Fruit fly (Drosophila melanogaster) whole organism, embryonic: ENCODE measurements around the gene CG42671.

Source experiments
- ATbp ChIP-seq: fragments of 200-800 bp; sonication (Bioruptor generic); optimal IDR thresholded peaks from 2 replicates; lab custom pipeline; 2017; ENCODE audit warnings: missing biosample characterization, mild to moderate bottlenecking, missing genetic modification characterization, missing genetic modification reagents
- CG11093 ChIP-seq: fragments of 200-800 bp; sonication (Bioruptor generic); IDR thresholded peaks from 3 replicates; pipeline ENCODE4 v1.3.6; 2022; ENCODE audit warnings: missing biosample characterization, missing genetic modification characterization
- CG12071 ChIP-seq: fragments of 200-800 bp; sonication (Bioruptor generic); optimal IDR thresholded peaks from 3 replicates; lab custom pipeline; 2018; ENCODE audit warnings: missing biosample characterization, mild to moderate bottlenecking, missing genetic modification characterization
- CG12155 ChIP-seq: fragments of 200-800 bp; sonication (Bioruptor generic); optimal IDR thresholded peaks from 3 replicates; lab custom pipeline; 2016; ENCODE audit warnings: missing biosample characterization, missing genetic modification characterization
- CG12219 ChIP-seq: fragments of 200-800 bp; sonication (Bioruptor generic); optimal IDR thresholded peaks from 3 replicates; lab custom pipeline; 2018; ENCODE audit warnings: missing biosample characterization, mild to moderate bottlenecking, missing genetic modification characterization
- CG12236 ChIP-seq: fragments of 200-800 bp; sonication (Bioruptor generic); optimal IDR thresholded peaks from 2 replicates; lab custom pipeline; 2016; ENCODE audit warnings: missing biosample characterization, missing genetic modification characterization
- CG12942 ChIP-seq: fragments of 200-800 bp; sonication (Bioruptor generic); optimal IDR thresholded peaks from 3 replicates; lab custom pipeline; 2016; ENCODE audit warnings: missing biosample characterization, missing genetic modification characterization
- CG14965 ChIP-seq: fragments of 200-800 bp; sonication (Bioruptor generic); optimal IDR thresholded peaks from 2 replicates; lab custom pipeline; 2016; ENCODE audit warnings: missing biosample characterization, missing genetic modification characterization, borderline replicate concordance
- CG16813 ChIP-seq: fragments of 200-800 bp; sonication (Bioruptor generic); IDR thresholded peaks from 3 replicates; pipeline ENCODE4 v1.3.6; 2022; ENCODE audit warnings: missing biosample characterization, missing genetic modification characterization; ENCODE audit not compliant: partially characterized antibody
- CG16863 ChIP-seq: fragments of 200-800 bp; sonication (Bioruptor generic); optimal IDR thresholded peaks from 3 replicates; lab custom pipeline; 2016; ENCODE audit warnings: missing biosample characterization, missing genetic modification characterization
- CG1792 ChIP-seq: fragments of 200-800 bp; sonication (Bioruptor generic); optimal IDR thresholded peaks from 2 replicates; lab custom pipeline; 2016; ENCODE audit warnings: missing biosample characterization, missing genetic modification characterization
- CG2199 ChIP-seq: fragments of 200-800 bp; sonication (Bioruptor generic); IDR thresholded peaks from 3 replicates; pipeline ENCODE4 v1.3.6; 2022; ENCODE audit warnings: missing biosample characterization, missing genetic modification characterization
- CG30020 ChIP-seq: fragments of 200-800 bp; optimal IDR thresholded peaks from 2 replicates; lab custom pipeline; 2019; ENCODE audit warnings: missing biosample characterization, mild to moderate bottlenecking, missing genetic modification characterization, moderate library complexity
- CG34376 ChIP-seq: fragments of 200-800 bp; sonication (Bioruptor generic); optimal IDR thresholded peaks from 2 replicates; lab custom pipeline; 2018; ENCODE audit warnings: missing biosample characterization, mild to moderate bottlenecking, missing genetic modification characterization
- CG6654 ChIP-seq: fragments of 200-800 bp; sonication (Bioruptor generic); optimal IDR thresholded peaks from 2 replicates; lab custom pipeline; 2017; ENCODE audit warnings: missing biosample characterization, mild to moderate bottlenecking, missing genetic modification characterization
- CG7357 ChIP-seq: fragments of 200-800 bp; sonication (Bioruptor generic); IDR thresholded peaks from 3 replicates; pipeline ENCODE4 v1.3.6; 2022; ENCODE audit warnings: missing biosample characterization, missing genetic modification characterization
- CG8388 ChIP-seq: fragments of 200-800 bp; sonication (Bioruptor generic); optimal IDR thresholded peaks from 2 replicates; lab custom pipeline; 2019; ENCODE audit warnings: missing biosample characterization, mild to moderate bottlenecking, missing genetic modification characterization, moderate library complexity
- CG8765 ChIP-seq: fragments of 200-800 bp; sonication (Bioruptor generic); IDR thresholded peaks from 2 replicates; pipeline ENCODE4 v1.3.6; 2022; ENCODE audit warnings: missing biosample characterization, missing genetic modification characterization
- CG9727 ChIP-seq: fragments of 200-800 bp; sonication (Bioruptor generic); optimal IDR thresholded peaks from 3 replicates; lab custom pipeline; 2017; ENCODE audit warnings: missing biosample characterization, mild to moderate bottlenecking, missing genetic modification characterization
- CG9932 ChIP-seq: fragments of 200-800 bp; sonication (Bioruptor generic); IDR thresholded peaks from 2 replicates; pipeline ENCODE4 v1.3.6; 2022; ENCODE audit warnings: missing biosample characterization, missing genetic modification characterization
- Camta ChIP-seq: fragments of 200-800 bp; sonication (Bioruptor generic); optimal IDR thresholded peaks from 2 replicates; lab custom pipeline; 2016; ENCODE audit warnings: missing biosample characterization, missing genetic modification characterization
- CrebB ChIP-seq: fragments of 200-800 bp; sonication (Bioruptor generic); optimal IDR thresholded peaks from 3 replicates; lab custom pipeline; 2018; ENCODE audit warnings: missing biosample characterization, mild to moderate bottlenecking, missing genetic modification characterization
- Dad ChIP-seq: fragments of 200-800 bp; sonication (Bioruptor generic); optimal IDR thresholded peaks from 3 replicates; lab custom pipeline; 2016; ENCODE audit warnings: missing biosample characterization, missing genetic modification characterization
- Doc3 ChIP-seq: fragments of 200-800 bp; sonication (Bioruptor generic); IDR thresholded peaks from 3 replicates; pipeline ENCODE4 v1.3.6; 2022; ENCODE audit warnings: missing biosample characterization, missing genetic modification characterization; ENCODE audit not compliant: partially characterized antibody
- ERR ChIP-seq: fragments of 200-800 bp; sonication (Bioruptor generic); optimal IDR thresholded peaks from 2 replicates; lab custom pipeline; 2016; ENCODE audit warnings: missing biosample characterization, missing genetic modification characterization
- Elba2 ChIP-seq: fragments of 200-800 bp; sonication (Bioruptor generic); optimal IDR thresholded peaks from 3 replicates; lab custom pipeline; 2016; ENCODE audit warnings: missing biosample characterization, missing genetic modification characterization
- Fer1 ChIP-seq: fragments of 200-800 bp; sonication (Bioruptor generic); optimal IDR thresholded peaks from 2 replicates; lab custom pipeline; 2017; ENCODE audit warnings: missing biosample characterization, mild to moderate bottlenecking, missing genetic modification characterization
- GATAe ChIP-seq: fragments of 200-800 bp; sonication (Bioruptor generic); conservative IDR thresholded peaks from 2 replicates; pipeline ENCODE4 v1.3.6; 2022; ENCODE audit warnings: missing biosample characterization, missing genetic modification characterization
- NC2α ChIP-seq: fragments of 200-800 bp; sonication (Bioruptor generic); optimal IDR thresholded peaks from 2 replicates; lab custom pipeline; 2016; ENCODE audit warnings: missing biosample characterization, missing genetic modification characterization
- Rfx ChIP-seq: fragments of 200-800 bp; sonication (Bioruptor generic); IDR thresholded peaks from 2 replicates; pipeline ENCODE4 v1.3.6; 2022; ENCODE audit warnings: missing biosample characterization, missing genetic modification characterization
- Rx ChIP-seq: fragments of 200-800 bp; sonication (Bioruptor generic); IDR thresholded peaks from 2 replicates; pipeline ENCODE4 v1.3.6; 2022; ENCODE audit warnings: missing biosample characterization, missing genetic modification characterization
- Xbp1 ChIP-seq: fragments of 200-800 bp; sonication (Bioruptor generic); optimal IDR thresholded peaks from 3 replicates; lab custom pipeline; 2016; ENCODE audit warnings: missing biosample characterization, mild to moderate bottlenecking, missing genetic modification characterization
- ara ChIP-seq: fragments of 200-800 bp; sonication (Bioruptor generic); IDR thresholded peaks from 2 replicates; pipeline ENCODE4 v1.3.6; 2022; ENCODE audit warnings: missing biosample characterization, missing genetic modification characterization
- chinmo ChIP-seq: fragments of 200-800 bp; sonication (Bioruptor generic); IDR thresholded peaks from 4 replicates; pipeline ENCODE4 v1.3.6; 2022; ENCODE audit warnings: missing biosample characterization, missing genetic modification characterization; ENCODE audit not compliant: partially characterized antibody
- crc ChIP-seq: fragments of 200-800 bp; sonication (Bioruptor generic); optimal IDR thresholded peaks from 2 replicates; lab custom pipeline; 2016; ENCODE audit warnings: missing biosample characterization, missing genetic modification characterization
- crol ChIP-seq: fragments of 200-800 bp; sonication (Bioruptor generic); IDR thresholded peaks from 2 replicates; pipeline ENCODE4 v1.3.6; 2022; ENCODE audit warnings: missing biosample characterization, missing genetic modification characterization
- gce ChIP-seq: fragments of 200-800 bp; sonication (Bioruptor generic); IDR thresholded peaks from 3 replicates; pipeline ENCODE4 v1.3.6; 2022; ENCODE audit warnings: missing biosample characterization, missing genetic modification characterization
- grn ChIP-seq: fragments of 200-800 bp; sonication (Bioruptor generic); optimal IDR thresholded peaks from 3 replicates; lab custom pipeline; 2017; ENCODE audit warnings: missing biosample characterization, missing genetic modification characterization
- inv ChIP-seq: fragments of 200-800 bp; sonication (Bioruptor generic); IDR thresholded peaks from 2 replicates; pipeline ENCODE4 v1.3.6; 2022; ENCODE audit warnings: missing biosample characterization, missing genetic modification characterization; ENCODE audit not compliant: partially characterized antibody
- nerfin-1 ChIP-seq: fragments of 200-800 bp; sonication (Bioruptor generic); optimal IDR thresholded peaks from 3 replicates; lab custom pipeline; 2019; ENCODE audit warnings: missing biosample characterization, mild to moderate bottlenecking, missing genetic modification characterization, moderate library complexity
- nmo ChIP-seq: fragments of 200-800 bp; sonication (Bioruptor generic); optimal IDR thresholded peaks from 2 replicates; lab custom pipeline; 2018; ENCODE audit warnings: missing biosample characterization, mild to moderate bottlenecking, missing genetic modification characterization, moderate library complexity
- pan ChIP-seq, 4 experiments: fragments of >200 bp in 3 of 4; fragments of 200-800 bp in 1 of 4; sonication (Bioruptor generic) in 1 of 4; optimal IDR thresholded peaks in 3 of 4; IDR thresholded peaks in 1 of 4; 2 replicates each; pipeline versions ENCODE4 v1.3.6 to Lab custom; 2017 to 2022; ENCODE audit warnings: missing biosample characterization in 2 of 4, missing genetic modification characterization in 2 of 4, mixed read lengths in 1 of 4
- sens ChIP-seq: fragments of 200-800 bp; sonication (Bioruptor generic); peaks from one replicate; lab custom pipeline; 2016; ENCODE audit warnings: missing biosample characterization, missing genetic modification characterization
- slou ChIP-seq: fragments of 200-800 bp; sonication (Bioruptor generic); optimal IDR thresholded peaks from 3 replicates; lab custom pipeline; 2016; ENCODE audit warnings: missing biosample characterization, missing genetic modification characterization
- slp2 ChIP-seq: fragments of 200-800 bp; sonication (Bioruptor generic); optimal IDR thresholded peaks from 2 replicates; lab custom pipeline; 2016; ENCODE audit warnings: missing biosample characterization, missing genetic modification characterization
- tup ChIP-seq: fragments of 200-800 bp; sonication (Bioruptor generic); optimal IDR thresholded peaks from 2 replicates; lab custom pipeline; 2016; ENCODE audit warnings: missing biosample characterization, mild to moderate bottlenecking, missing genetic modification characterization, moderate library complexity
- unc-4 ChIP-seq: fragments of 200-800 bp; sonication (Bioruptor generic); IDR thresholded peaks from 2 replicates; pipeline ENCODE4 v1.3.6; 2022; ENCODE audit warnings: missing biosample characterization, missing genetic modification characterization; ENCODE audit not compliant: partially characterized antibody
- usp ChIP-seq: fragments of >200 bp; optimal IDR thresholded peaks from 2 replicates; lab custom pipeline; 2017; ENCODE audit warnings: missing biosample characterization, missing genetic modification characterization
- wor ChIP-seq: fragments of 200-800 bp; sonication (Bioruptor generic); IDR thresholded peaks from 2 replicates; pipeline ENCODE4 v1.3.6; 2022; ENCODE audit warnings: missing biosample characterization, missing genetic modification characterization

Gene CG42671

dm6 chr3L:11169299-11170181 is 44.8 kb upstream of the CG42671 start, which contains the start of the genes wls and Adck5 (continued):
- TF ChIP-seq slp2 (no peak), Camta (GFP tag; lab: Kevin White, UChicago) (peak; percentile 59), usp (GFP tag; lab: Kevin White, UChicago) (no peak), CG30020 (no peak), Dad (GFP tag; lab: Kevin White, UChicago) (peak; percentile 21), CG11093 (GFP tag; lab: Robert Waterston, UW) (no peak), CG14965 (GFP tag; lab: Kevin White, UChicago) (no peak), NC2α (GFP tag; lab: Kevin White, UChicago) (no peak), CG12219 (GFP tag; lab: Kevin White, UChicago) (peak; percentile 47), CG16813 (no peak), CG8388 (GFP tag; lab: Kevin White, UChicago) (peak; percentile 23), crc (peak; percentile 35), unc-4 (no peak), ERR (no peak), chinmo (GFP tag; lab: Robert Waterston, UW) (0 out of 4 replicates have a peak, but pooled peaks have one; percentile 40), pan (optimal IDR thresholded peaks at IDR 0.05; lab: Kevin White, UChicago) (peak in 1 of 2 experiments; percentile 53), pan (GFP tag; optimal IDR thresholded peaks at IDR 0.05 in 1 of 2, IDR thresholded peaks at IDR 0.05 in 1 of 2) (peak in 1 of 2 experiments; percentile 72), inv (GFP tag; lab: Robert Waterston, UW) (no peak), wor (GFP tag; lab: Robert Waterston, UW) (no peak), Doc3 (no peak), Rfx (peak; percentile 70), CG12155 (GFP tag; lab: Kevin White, UChicago) (no peak), ATbp (peak; percentile 46), CG8765 (GFP tag; lab: Robert Waterston, UW) (no peak), Elba2 (GFP tag; lab: Kevin White, UChicago) (no peak), grn (GFP tag; lab: Kevin White, UChicago) (no peak), CG6654 (no peak), nerfin-1 (tag; lab: Kevin White, UChicago) (peak; percentile 26), tup (GFP tag; lab: Kevin White, UChicago) (no peak), CG7357 (GFP tag; lab: Robert Waterston, UW) (no peak), nmo (GFP tag; lab: Kevin White, UChicago) (peak; percentile 45), CG9932 (no peak), CrebB (peak; percentile 73), gce (GFP tag; lab: Robert Waterston, UW) (peak; percentile 64; the same call in 1 of the 3 replicates), sens (GFP tag; lab: Kevin White, UChicago) (peak; percentile 91), GATAe (GFP tag; lab: Robert Waterston, UW) (no peak), CG12236 (GFP tag; lab: Kevin White, UChicago) (peak; percentile 38), CG12942 (GFP tag; lab: Kevin White, UChicago) (no peak), Rx (GFP tag; lab: Robert Waterston, UW) (no peak), CG12071 (GFP tag; lab: Kevin White, UChicago) (peak; percentile 81), Fer1 (GFP tag; lab: Kevin White, UChicago) (no peak), crol (GFP tag; lab: Robert Waterston, UW) (no peak), ara (no peak), CG1792 (GFP tag; lab: Kevin White, UChicago) (no peak), slou (GFP tag; lab: Kevin White, UChicago) (peak; percentile 18), CG2199 (no peak), Xbp1 (peak; percentile 26), CG16863 (GFP tag; lab: Kevin White, UChicago) (no peak), CG34376 (GFP tag; lab: Kevin White, UChicago) (peak; percentile 59), CG9727 (GFP tag; lab: Kevin White, UChicago) (peak; percentile 63)
